Worm (Caenorhabditis elegans) whole organism, L2 larva: ENCODE measurements around the gene hsp-17.
"Not testable (repeated sequence)": the region's sequence is repeated elsewhere in the genome, so short reads cannot be mapped to it uniquely, and the experiment has no call there.

Experiments used
- C34F6.9 ChIP-seq: fragments of 150-350 bp; optimal IDR thresholded peaks from 2 replicates; lab custom pipeline; 2014; ENCODE audit warnings: missing biosample characterization, missing genetic modification characterization
- F13H6.1 ChIP-seq: sonication (generic microtip); optimal IDR thresholded peaks from 2 replicates; lab custom pipeline; 2016; ENCODE audit warnings: missing genetic modification characterization, missing compliant biosample characterization
- R02D3.7 ChIP-seq: fragments of 150-350 bp; optimal IDR thresholded peaks from 2 replicates; lab custom pipeline; 2014; ENCODE audit warnings: missing biosample characterization, missing genetic modification characterization
- alr-1 ChIP-seq: fragments of 150-350 bp; optimal IDR thresholded peaks from 2 replicates; lab custom pipeline; 2014; ENCODE audit warnings: missing biosample characterization, missing genetic modification characterization
- aly-2 ChIP-seq: fragments of 150-350 bp; optimal IDR thresholded peaks from 2 replicates; lab custom pipeline; 2014; ENCODE audit warnings: missing biosample characterization, missing genetic modification characterization
- ama-1 ChIP-seq: fragments of 150-350 bp; optimal IDR thresholded peaks from 2 replicates; lab custom pipeline; 2018; ENCODE audit warnings: inconsistent platforms
- blmp-1 ChIP-seq: sonication (generic microtip); optimal IDR thresholded peaks from 2 replicates; lab custom pipeline; 2017; ENCODE audit warnings: missing genetic modification characterization, mild to moderate bottlenecking, missing compliant biosample characterization, antibody characterized with exemption, moderate library complexity; ENCODE audit not compliant: insufficient read depth
- ceh-16 ChIP-seq: fragments of 150-350 bp; optimal IDR thresholded peaks from 2 replicates; lab custom pipeline; 2014; ENCODE audit warnings: missing biosample characterization, missing genetic modification characterization
- crh-2 ChIP-seq: sonication (generic microtip); optimal IDR thresholded peaks from 2 replicates; lab custom pipeline; 2017; ENCODE audit warnings: missing biosample characterization, missing genetic modification characterization
- dmd-4 ChIP-seq: sonication (generic microtip); optimal IDR thresholded peaks from 2 replicates; lab custom pipeline; 2017; ENCODE audit warnings: missing biosample characterization, missing genetic modification characterization
- egl-27 ChIP-seq: sonication (generic microtip); optimal IDR thresholded peaks from 3 replicates; lab custom pipeline; 2017; ENCODE audit warnings: missing biosample characterization, missing genetic modification reagents, missing genetic modification characterization
- elt-1 ChIP-seq: fragments of 150-350 bp; optimal IDR thresholded peaks from 2 replicates; lab custom pipeline; 2014; ENCODE audit warnings: missing biosample characterization, missing genetic modification characterization
- fos-1 ChIP-seq: fragments of 150-350 bp; optimal IDR thresholded peaks from 2 replicates; lab custom pipeline; 2014; ENCODE audit warnings: missing biosample characterization, missing genetic modification characterization
- gmeb-1 ChIP-seq: fragments of 150-350 bp; optimal IDR thresholded peaks from 2 replicates; lab custom pipeline; 2014; ENCODE audit warnings: missing biosample characterization, missing genetic modification characterization
- lin-13 ChIP-seq: fragments of 150-350 bp; optimal IDR thresholded peaks from 2 replicates; lab custom pipeline; 2014; ENCODE audit warnings: missing biosample characterization, missing genetic modification reagents, missing genetic modification characterization
- lin-39 ChIP-seq: fragments of 150-350 bp; optimal IDR thresholded peaks from 2 replicates; lab custom pipeline; 2014; ENCODE audit warnings: missing biosample characterization, missing genetic modification reagents, missing genetic modification characterization
- lsy-2 ChIP-seq, 2 experiments: fragments of 150-350 bp in 1 of 2; sonication (generic microtip) in 1 of 2; optimal IDR thresholded peaks; 2 replicates each; lab custom pipeline; 2014 to 2017; ENCODE audit warnings: missing biosample characterization in 2 of 2, missing genetic modification characterization in 2 of 2
- mab-5 ChIP-seq: fragments of 150-350 bp; optimal IDR thresholded peaks from 2 replicates; lab custom pipeline; 2014; ENCODE audit warnings: missing biosample characterization, missing genetic modification characterization
- mdl-1 ChIP-seq, 2 experiments: fragments of 150-350 bp in 1 of 2; sonication (generic microtip) in 1 of 2; optimal IDR thresholded peaks; 2 replicates each; lab custom pipeline; 2017; ENCODE audit warnings: missing biosample characterization in 2 of 2, missing genetic modification characterization in 2 of 2
- nhr-10 ChIP-seq: sonication (generic microtip); optimal IDR thresholded peaks from 2 replicates; lab custom pipeline; 2017; ENCODE audit warnings: missing biosample characterization, missing genetic modification characterization
- nhr-11 ChIP-seq: fragments of 150-350 bp; optimal IDR thresholded peaks from 2 replicates; lab custom pipeline; 2014; ENCODE audit warnings: missing biosample characterization, missing genetic modification characterization
- nhr-12 ChIP-seq: fragments of 150-350 bp; optimal IDR thresholded peaks from 2 replicates; lab custom pipeline; 2014; ENCODE audit warnings: missing biosample characterization, missing genetic modification characterization
- nhr-129 ChIP-seq: fragments of 150-350 bp; optimal IDR thresholded peaks from 2 replicates; lab custom pipeline; 2014; ENCODE audit warnings: missing biosample characterization, missing genetic modification characterization
- nhr-23 ChIP-seq: fragments of 150-350 bp; optimal IDR thresholded peaks from 2 replicates; lab custom pipeline; 2014; ENCODE audit warnings: missing biosample characterization, missing genetic modification reagents, missing genetic modification characterization
- nhr-25 ChIP-seq: fragments of 150-350 bp; sonication (generic microtip); optimal IDR thresholded peaks from 3 replicates; lab custom pipeline; 2014; ENCODE audit warnings: missing biosample characterization, missing genetic modification characterization
- nhr-6 ChIP-seq: fragments of 150-350 bp; optimal IDR thresholded peaks from 2 replicates; lab custom pipeline; 2014; ENCODE audit warnings: missing biosample characterization, missing genetic modification characterization
- nhr-77 ChIP-seq: fragments of 150-350 bp; optimal IDR thresholded peaks from 2 replicates; lab custom pipeline; 2014; ENCODE audit warnings: missing biosample characterization, missing genetic modification characterization
- sem-4 ChIP-seq: fragments of 150-350 bp; optimal IDR thresholded peaks from 2 replicates; lab custom pipeline; 2014; ENCODE audit warnings: missing biosample characterization, missing genetic modification reagents, missing genetic modification characterization
- skn-1 ChIP-seq: sonication (generic microtip); optimal IDR thresholded peaks from 2 replicates; lab custom pipeline; 2017; ENCODE audit warnings: missing biosample characterization, missing genetic modification characterization
- sma-9 ChIP-seq, 2 experiments: fragments of 150-350 bp in 1 of 2; sonication (generic microtip) in 1 of 2; optimal IDR thresholded peaks; 2 replicates each; lab custom pipeline; 2014 to 2016; ENCODE audit warnings: missing genetic modification characterization in 2 of 2, mild to moderate bottlenecking in 1 of 2, missing biosample characterization in 1 of 2, missing compliant biosample characterization in 1 of 2, missing genetic modification reagents in 1 of 2, moderate library complexity in 1 of 2
- snpc-4 ChIP-seq: fragments of 150-350 bp; optimal IDR thresholded peaks from 2 replicates; lab custom pipeline; 2014; ENCODE audit warnings: missing biosample characterization, missing genetic modification characterization
- unc-39 ChIP-seq: fragments of 150-350 bp; optimal IDR thresholded peaks from 2 replicates; lab custom pipeline; 2014; ENCODE audit warnings: missing biosample characterization, missing genetic modification characterization
- unc-55 ChIP-seq: fragments of 150-350 bp; sonication (generic microtip); optimal IDR thresholded peaks from 3 replicates; lab custom pipeline; 2014; ENCODE audit warnings: missing biosample characterization, missing genetic modification reagents, missing genetic modification characterization
- unc-62 ChIP-seq: fragments of 150-350 bp; optimal IDR thresholded peaks from 2 replicates; lab custom pipeline; 2014; ENCODE audit warnings: missing biosample characterization, missing genetic modification reagents, missing genetic modification characterization
- zag-1 ChIP-seq: fragments of 150-350 bp; optimal IDR thresholded peaks from 2 replicates; lab custom pipeline; 2014; ENCODE audit warnings: missing biosample characterization, missing genetic modification characterization
- ztf-1 ChIP-seq: fragments of 200-800 bp; sonication (Bioruptor generic); conservative IDR thresholded peaks from 2 replicates; pipeline ENCODE4 v1.3.6; 2022; ENCODE audit warnings: missing genetic modification characterization, missing compliant biosample characterization
- ztf-11 ChIP-seq: sonication (generic microtip); optimal IDR thresholded peaks from 2 replicates; lab custom pipeline; 2017; ENCODE audit warnings: missing biosample characterization, missing genetic modification characterization
- ztf-4 ChIP-seq: fragments of 150-350 bp; optimal IDR thresholded peaks from 2 replicates; lab custom pipeline; 2014; ENCODE audit warnings: missing biosample characterization, missing genetic modification characterization

Gene hsp-17

DNA sequence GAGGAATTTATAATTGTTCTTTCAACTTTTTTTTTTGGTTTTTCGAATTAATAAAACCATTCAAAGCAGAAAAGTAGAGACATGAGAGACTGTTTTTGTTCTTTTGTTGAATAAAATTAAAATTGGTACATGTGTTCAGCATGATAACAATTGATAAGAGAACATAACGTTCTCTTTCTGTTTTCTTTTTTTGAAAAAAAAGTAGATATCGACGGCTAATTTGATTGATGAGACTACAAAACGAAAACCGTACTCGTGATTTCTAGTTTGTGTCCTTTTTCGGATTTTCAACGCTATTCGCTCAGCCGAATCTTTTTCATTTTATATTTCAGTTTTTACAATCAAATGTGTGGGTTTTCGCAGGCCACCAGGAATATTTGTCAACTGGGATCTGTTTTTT lies 40.3 kb downstream of the hsp-17 start, which contains the start of gene C08D8.1:
Gene C08D8.1 (plus strand): TSS at position 324 of the 400 bp plus-strand sequence.
- no peak for TF ChIP-seq ztf-11 (tag; lab: Kevin White, UChicago)
- TF ChIP-seq F13H6.1 (tag; lab: Kevin White, UChicago): no peak
- TF ChIP-seq zag-1 (tag; lab: Kevin White, UChicago): no peak
- no peak for TF ChIP-seq nhr-10
- no peak for TF ChIP-seq nhr-11 (tag; lab: Kevin White, UChicago)
- no peak for TF ChIP-seq skn-1
- TF ChIP-seq mdl-1 (tag; optimal IDR thresholded peaks at IDR 0.05; lab: Kevin White, UChicago): no peak
- TF ChIP-seq lin-13: no peak

DNA sequence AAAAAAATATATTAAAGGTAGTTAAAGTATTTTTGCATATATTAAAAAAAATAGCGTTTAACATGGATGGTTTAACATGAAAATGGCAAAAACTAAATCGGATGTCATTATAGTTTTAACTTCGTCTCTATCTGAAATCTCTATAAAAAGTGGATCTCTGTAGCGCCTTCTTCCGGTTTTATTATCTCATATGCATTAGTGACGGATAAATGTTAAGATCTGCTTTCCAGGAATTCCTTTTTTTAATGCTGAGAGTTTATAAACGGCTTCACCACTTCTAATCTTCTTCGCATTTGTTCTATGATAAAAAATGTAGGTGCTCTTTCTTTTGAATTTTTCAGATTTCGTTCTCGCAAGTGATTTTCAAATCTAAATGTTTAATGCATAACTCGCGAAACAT lies 43.3 kb downstream of the hsp-17 start:
- TF ChIP-seq blmp-1 (tag; lab: Kevin White, UChicago) (no peak), nhr-23 (tag; lab: Kevin White, UChicago) (no peak), ztf-4 (tag; lab: Kevin White, UChicago) (no peak), mab-5 (no peak), nhr-6 (no peak), nhr-129 (tag; lab: Kevin White, UChicago) (no peak), sem-4 (tag; lab: Kevin White, UChicago) (no peak), nhr-25 (tag; lab: Kevin White, UChicago) (no peak), ztf-11 (tag; lab: Kevin White, UChicago) (no peak), fos-1 (no peak), C34F6.9 (tag; lab: Kevin White, UChicago) (no peak), ama-1 (lab: Kevin White, UChicago) (no peak), egl-27 (tag; lab: Kevin White, UChicago) (no peak), crh-2 (tag; lab: Kevin White, UChicago) (no peak), unc-62 (GFP tag; lab: Kevin White, UChicago) (no peak)

DNA sequence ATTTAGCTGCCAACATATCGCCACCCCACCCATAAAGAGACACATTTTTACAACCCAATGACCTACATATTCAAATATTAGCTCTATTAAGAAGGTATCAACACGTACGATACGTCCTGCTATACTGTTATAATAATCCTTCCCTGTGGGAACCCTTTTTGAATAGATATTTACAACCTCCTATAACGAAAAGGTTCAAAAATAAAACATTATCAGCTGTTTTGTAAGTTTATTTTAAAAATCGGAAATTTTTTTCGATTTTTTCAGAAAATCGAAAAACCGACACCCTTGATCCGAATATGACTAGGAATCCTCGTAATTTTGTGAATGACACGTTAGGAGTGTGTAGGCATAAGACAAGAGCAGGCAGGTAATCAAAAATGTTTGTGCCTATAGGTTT lies 44.8 kb downstream of the hsp-17 start, which contains the start of gene C08D8.7:
Gene C08D8.7 (plus strand): TSS at position 301 of the 400 bp plus-strand sequence.
- not testable (repeated sequence) for TF ChIP-seq elt-1 (tag; lab: Kevin White, UChicago); dmd-4 (tag; lab: Kevin White, UChicago); nhr-10

DNA sequence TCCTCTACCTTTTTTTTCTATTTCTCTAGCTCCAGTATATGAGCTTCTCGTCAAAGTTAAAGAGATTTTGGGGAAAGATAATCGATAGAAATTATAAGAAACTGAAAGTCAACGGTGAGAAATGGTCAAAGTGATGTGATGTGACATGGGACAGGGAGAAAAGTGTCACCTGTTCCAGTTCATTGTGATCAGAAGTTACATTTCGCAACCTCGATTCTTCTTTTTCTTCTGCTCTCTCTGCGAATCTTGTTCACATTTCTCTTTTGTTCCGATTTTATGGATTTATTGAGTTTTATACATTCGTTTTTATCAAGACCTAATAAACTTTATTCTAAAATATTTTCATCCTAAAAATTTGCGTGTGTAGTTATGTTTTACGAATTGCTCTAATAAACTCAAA lies 50.1 kb downstream of the hsp-17 start:
- TF ChIP-seq lsy-2 (tag; optimal IDR thresholded peaks at IDR 0.05; lab: Kevin White, UChicago) (no peak), dmd-4 (tag; lab: Kevin White, UChicago) (no peak), nhr-12 (no peak), nhr-77 (tag; lab: Kevin White, UChicago) (no peak), nhr-10 (no peak), zag-1 (tag; lab: Kevin White, UChicago) (no peak), snpc-4 (tag; lab: Kevin White, UChicago) (no peak), unc-55 (no peak), F13H6.1 (tag; lab: Kevin White, UChicago) (no peak), R02D3.7 (tag; lab: Kevin White, UChicago) (no peak), alr-1 (tag; lab: Kevin White, UChicago) (no peak), gmeb-1 (no peak), aly-2 (tag; lab: Kevin White, UChicago) (no peak), ztf-1 (GFP tag; lab: Robert Waterston, UW) (no peak), C34F6.9 (tag; lab: Kevin White, UChicago) (peak; percentile 31), unc-39 (tag; lab: Kevin White, UChicago) (no peak), ceh-16 (tag; lab: Kevin White, UChicago) (no peak), nhr-6 (no peak), nhr-129 (tag; lab: Kevin White, UChicago) (peak; percentile 20), mab-5 (no peak), unc-62 (GFP tag; lab: Kevin White, UChicago) (no peak), crh-2 (tag; lab: Kevin White, UChicago) (no peak), sma-9 (GFP tag; optimal IDR thresholded peaks at IDR 0.05; lab: Kevin White, UChicago) (peak; percentile 23), sma-9 (tag; optimal IDR thresholded peaks at IDR 0.05; lab: Kevin White, UChicago) (no peak), nhr-23 (tag; lab: Kevin White, UChicago) (no peak), blmp-1 (tag; lab: Kevin White, UChicago) (peak; percentile 31), lin-39 (no peak)
